Worm (Caenorhabditis elegans) whole organism, L3 larva: Measurements from ENCODE around the gene ncam-1.

Experiments used
- R02D3.7 ChIP-seq: fragments of 150-350 bp; optimal IDR thresholded peaks from 2 replicates; lab custom pipeline; 2014; ENCODE audit warnings: missing biosample characterization, missing genetic modification characterization
- aly-2 ChIP-seq: fragments of 150-350 bp; optimal IDR thresholded peaks from 2 replicates; lab custom pipeline; 2014; ENCODE audit warnings: missing biosample characterization, missing genetic modification characterization
- ama-1 ChIP-seq: fragments of 150-350 bp; optimal IDR thresholded peaks from 2 replicates; lab custom pipeline; 2018
- ceh-16 ChIP-seq: sonication (generic microtip); optimal IDR thresholded peaks from 2 replicates; lab custom pipeline; 2017; ENCODE audit warnings: missing biosample characterization, missing genetic modification characterization
- ceh-28 ChIP-seq: fragments of 150-350 bp; optimal IDR thresholded peaks from 2 replicates; lab custom pipeline; 2014; ENCODE audit warnings: missing biosample characterization, missing genetic modification reagents, missing genetic modification characterization
- ceh-82 ChIP-seq: fragments of 150-350 bp; optimal IDR thresholded peaks from 2 replicates; lab custom pipeline; 2014; ENCODE audit warnings: missing biosample characterization, missing genetic modification characterization
- ceh-9 ChIP-seq: sonication (generic microtip); optimal IDR thresholded peaks from 2 replicates; lab custom pipeline; 2018; ENCODE audit warnings: missing biosample characterization, missing genetic modification characterization
- daf-12 ChIP-seq: fragments of 150-350 bp; optimal IDR thresholded peaks from 2 replicates; lab custom pipeline; 2014; ENCODE audit warnings: missing biosample characterization, missing genetic modification reagents, missing genetic modification characterization
- egl-27 ChIP-seq: sonication (generic microtip); optimal IDR thresholded peaks from 4 replicates; lab custom pipeline; 2017; ENCODE audit warnings: missing biosample characterization, missing genetic modification reagents, missing genetic modification characterization
- elt-1 ChIP-seq: fragments of 150-350 bp; optimal IDR thresholded peaks from 2 replicates; lab custom pipeline; 2014; ENCODE audit warnings: missing biosample characterization, missing genetic modification characterization
- elt-2 ChIP-seq: sonication (generic microtip); optimal IDR thresholded peaks from 2 replicates; lab custom pipeline; 2016; ENCODE audit warnings: missing genetic modification reagents, mild to moderate bottlenecking, missing genetic modification characterization, missing compliant biosample characterization
- elt-3 ChIP-seq, 3 experiments: fragments of 150-350 bp in 1 of 3; sonication (generic microtip) in 2 of 3; optimal IDR thresholded peaks; 2 replicates in 2 of 3; 4 replicates in 1 of 3; lab custom pipeline; 2014 to 2017; ENCODE audit warnings: missing biosample characterization in 3 of 3, missing genetic modification characterization in 3 of 3
- eor-1 ChIP-seq, 2 experiments: fragments of 150-350 bp; optimal IDR thresholded peaks; 2 replicates each; lab custom pipeline; 2014 to 2018; ENCODE audit warnings: missing biosample characterization in 2 of 2, missing genetic modification characterization in 2 of 2
- fkh-10 ChIP-seq: sonication (generic microtip); optimal IDR thresholded peaks from 2 replicates; lab custom pipeline; 2017; ENCODE audit warnings: missing biosample characterization, missing genetic modification reagents, missing genetic modification characterization
- fkh-2 ChIP-seq: fragments of 150-350 bp; optimal IDR thresholded peaks from 2 replicates; lab custom pipeline; 2014; ENCODE audit warnings: missing biosample characterization, missing genetic modification reagents, missing genetic modification characterization
- hmg-11 ChIP-seq: sonication (generic microtip); optimal IDR thresholded peaks from 2 replicates; lab custom pipeline; 2016; ENCODE audit warnings: missing genetic modification characterization, missing compliant biosample characterization
- lin-15B ChIP-seq: fragments of 150-350 bp; optimal IDR thresholded peaks from 2 replicates; lab custom pipeline; 2014; ENCODE audit warnings: missing biosample characterization, missing genetic modification characterization
- lin-39 ChIP-seq: fragments of 150-350 bp; optimal IDR thresholded peaks from 2 replicates; lab custom pipeline; 2018; ENCODE audit warnings: missing biosample characterization, missing genetic modification reagents, missing genetic modification characterization
- mdl-1 ChIP-seq: fragments of 150-350 bp; optimal IDR thresholded peaks from 2 replicates; lab custom pipeline; 2014; ENCODE audit warnings: missing biosample characterization, missing genetic modification characterization
- mml-1 ChIP-seq: fragments of 150-350 bp; sonication (generic microtip); optimal IDR thresholded peaks from 3 replicates; lab custom pipeline; 2014; ENCODE audit warnings: missing biosample characterization, missing genetic modification characterization
- nfya-1 ChIP-seq: sonication (generic microtip); optimal IDR thresholded peaks from 2 replicates; lab custom pipeline; 2017; ENCODE audit warnings: missing genetic modification characterization, mild to moderate bottlenecking, missing compliant biosample characterization, antibody characterized with exemption, moderate library complexity; ENCODE audit not compliant: insufficient read depth
- nhr-11 ChIP-seq: fragments of 150-350 bp; optimal IDR thresholded peaks from 2 replicates; lab custom pipeline; 2014; ENCODE audit warnings: missing biosample characterization, missing genetic modification characterization
- nhr-12 ChIP-seq: fragments of 150-350 bp; optimal IDR thresholded peaks from 2 replicates; lab custom pipeline; 2014; ENCODE audit warnings: missing biosample characterization, missing genetic modification characterization
- nhr-23 ChIP-seq: fragments of 150-350 bp; optimal IDR thresholded peaks from 2 replicates; lab custom pipeline; 2014; ENCODE audit warnings: missing biosample characterization, missing genetic modification reagents, missing genetic modification characterization
- nhr-237 ChIP-seq: fragments of 150-350 bp; optimal IDR thresholded peaks from 2 replicates; lab custom pipeline; 2014; ENCODE audit warnings: missing biosample characterization, missing genetic modification characterization
- nhr-28 ChIP-seq: fragments of 150-350 bp; optimal IDR thresholded peaks from 2 replicates; lab custom pipeline; 2014; ENCODE audit warnings: missing biosample characterization, missing genetic modification characterization
- nhr-43 ChIP-seq: sonication (generic microtip); optimal IDR thresholded peaks from 2 replicates; lab custom pipeline; 2016; ENCODE audit warnings: mild to moderate bottlenecking, missing genetic modification characterization, missing compliant biosample characterization; ENCODE audit not compliant: poor library complexity, severe bottlenecking
- nhr-67 ChIP-seq: fragments of 150-350 bp; optimal IDR thresholded peaks from 2 replicates; lab custom pipeline; 2014; ENCODE audit warnings: missing biosample characterization, missing genetic modification characterization
- pha-4 ChIP-seq: fragments of 150-350 bp; optimal IDR thresholded peaks from 2 replicates; lab custom pipeline; 2014; ENCODE audit warnings: missing biosample characterization, missing genetic modification reagents, missing genetic modification characterization
- pqm-1 ChIP-seq: fragments of 150-350 bp; optimal IDR thresholded peaks from 2 replicates; lab custom pipeline; 2017; ENCODE audit warnings: missing biosample characterization, missing genetic modification characterization, inconsistent platforms
- skn-1 ChIP-seq: fragments of 150-350 bp; optimal IDR thresholded peaks from 2 replicates; lab custom pipeline; 2014; ENCODE audit warnings: missing biosample characterization, missing genetic modification characterization
- snpc-4 ChIP-seq: fragments of 150-350 bp; optimal IDR thresholded peaks from 2 replicates; lab custom pipeline; 2014; ENCODE audit warnings: missing biosample characterization, missing genetic modification characterization
- unc-62 ChIP-seq: fragments of 150-350 bp; sonication (generic microtip); optimal IDR thresholded peaks from 4 replicates; lab custom pipeline; 2014; ENCODE audit warnings: missing biosample characterization, missing genetic modification reagents, missing genetic modification characterization
- zag-1 ChIP-seq: fragments of 150-350 bp; optimal IDR thresholded peaks from 2 replicates; lab custom pipeline; 2014; ENCODE audit warnings: missing biosample characterization, missing genetic modification characterization
- ztf-4 ChIP-seq: fragments of 150-350 bp; optimal IDR thresholded peaks from 2 replicates; lab custom pipeline; 2014; ENCODE audit warnings: missing biosample characterization, missing genetic modification characterization

ncam-1 gene

DNA sequence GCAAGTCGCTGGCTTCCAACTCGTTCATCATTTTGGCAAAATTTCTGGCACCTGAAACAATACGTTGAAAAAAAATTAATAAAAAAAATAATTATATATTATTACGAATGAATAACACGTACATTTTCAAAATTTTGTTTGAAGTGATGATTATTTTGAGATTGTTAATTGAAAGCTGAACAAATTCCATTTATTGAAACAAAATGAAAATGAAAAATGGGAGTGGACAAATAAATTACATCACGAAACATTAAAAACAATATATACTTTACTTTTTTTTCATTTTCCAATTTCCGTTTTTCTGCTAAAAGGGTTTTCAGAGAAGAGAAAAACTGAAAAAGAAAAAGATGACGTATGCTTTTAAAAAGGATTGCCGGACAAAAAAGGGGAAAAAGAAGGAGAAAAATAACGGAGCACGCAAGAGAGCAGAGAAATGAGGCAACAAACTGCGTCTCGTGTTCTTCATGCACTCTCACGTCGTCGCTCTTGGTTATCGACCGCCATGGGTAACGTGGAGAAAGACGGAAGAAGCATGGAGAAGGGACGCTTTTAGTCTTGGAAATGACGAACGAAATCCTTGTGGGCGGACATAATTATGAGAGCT lies 29.9 kb upstream of the ncam-1 start, which contains the start of gene rund-1:
TSS of gene rund-1 (minus strand) at position 51 of the 604 bp plus-strand sequence.
- TF ChIP-seq lin-39 (peak; percentile 8), pha-4 (tag; lab: Kevin White, UChicago) (peak; percentile 13), mml-1 (tag; lab: Kevin White, UChicago) (no peak), nhr-12 (tag; lab: Kevin White, UChicago) (no peak), ceh-28 (tag; lab: Kevin White, UChicago) (peak; percentile 27), elt-2 (tag; lab: Kevin White, UChicago) (peak; percentile 11), nfya-1 (tag; lab: Kevin White, UChicago) (peak; percentile 77), fkh-10 (GFP tag; lab: Kevin White, UChicago) (peak; percentile 90), snpc-4 (tag; lab: Kevin White, UChicago) (peak; percentile 65), egl-27 (no peak), nhr-11 (tag; lab: Kevin White, UChicago) (peak; percentile 41), hmg-11 (tag; lab: Kevin White, UChicago) (peak; percentile 50)

DNA sequence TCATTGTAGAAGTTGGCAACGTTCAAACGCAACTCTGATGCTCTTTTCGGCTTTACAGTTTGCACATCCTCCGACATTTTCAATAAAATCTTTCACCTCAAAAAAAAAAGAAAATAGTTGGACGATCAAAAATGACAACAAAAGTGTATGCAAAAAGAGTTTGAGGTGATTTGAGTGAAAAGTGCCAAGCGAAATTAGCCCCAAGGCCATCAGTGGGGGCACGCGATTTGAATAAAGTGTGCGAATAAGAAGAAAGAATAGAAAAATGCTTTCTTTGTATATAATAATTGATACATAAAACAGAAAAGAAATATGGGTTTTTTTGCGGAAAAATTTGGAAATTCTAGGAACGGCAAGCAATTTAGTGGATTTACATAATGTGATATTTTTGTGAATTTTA lies 25.6 kb upstream of the ncam-1 start, which contains the start of gene T19D7.5:
TSS of gene T19D7.5 (minus strand) at position 101 of the 400 bp plus-strand sequence.
- TF ChIP-seq nhr-28 (tag; lab: Kevin White, UChicago) (no peak), nhr-11 (tag; lab: Kevin White, UChicago) (no peak), mdl-1 (tag; lab: Kevin White, UChicago) (no peak), elt-3 (tag; optimal IDR thresholded peaks at IDR 0.05; lab: Kevin White, UChicago) (no peak), ceh-9 (tag; lab: Kevin White, UChicago) (no peak), skn-1 (tag; lab: Kevin White, UChicago) (no peak), R02D3.7 (tag; lab: Kevin White, UChicago) (no peak), daf-12 (no peak), fkh-2 (no peak), nhr-23 (no peak), zag-1 (tag; lab: Kevin White, UChicago) (no peak)

DNA sequence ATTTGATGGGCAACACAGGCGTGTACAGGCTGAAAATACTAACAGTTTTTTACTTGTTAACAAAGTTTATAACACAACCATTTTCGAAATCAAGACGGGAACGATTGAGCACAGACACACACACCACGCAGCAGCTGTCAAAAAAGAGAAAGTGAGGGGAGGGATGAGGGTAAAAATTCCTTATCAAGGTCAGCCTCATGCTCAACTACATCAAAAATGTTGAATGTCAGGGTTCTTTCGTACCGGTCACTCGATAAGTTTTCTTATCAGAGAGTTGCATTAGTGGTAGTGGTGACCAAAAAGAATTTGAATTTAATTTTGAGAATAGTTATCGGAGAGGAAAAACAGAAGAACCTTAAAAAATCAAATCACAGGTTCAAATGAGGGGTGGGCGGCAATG lies 21.1 kb upstream of the ncam-1 start, which contains the start of gene T19D7.6:
TSS of gene T19D7.6 (minus strand) at position 198 of the 400 bp plus-strand sequence.
- no peak for TF ChIP-seq nhr-43
- peak; percentile 72 for TF ChIP-seq elt-2 (tag; lab: Kevin White, UChicago)
- TF ChIP-seq ama-1 (lab: Kevin White, UChicago) = no peak
- peak; percentile 37 for TF ChIP-seq pqm-1 (tag; lab: Kevin White, UChicago)
- no peak for TF ChIP-seq nhr-67 (tag; lab: Kevin White, UChicago)
- TF ChIP-seq nhr-12 (tag; lab: Kevin White, UChicago) = no peak
- no peak for TF ChIP-seq ceh-16 (tag; lab: Kevin White, UChicago)

DNA sequence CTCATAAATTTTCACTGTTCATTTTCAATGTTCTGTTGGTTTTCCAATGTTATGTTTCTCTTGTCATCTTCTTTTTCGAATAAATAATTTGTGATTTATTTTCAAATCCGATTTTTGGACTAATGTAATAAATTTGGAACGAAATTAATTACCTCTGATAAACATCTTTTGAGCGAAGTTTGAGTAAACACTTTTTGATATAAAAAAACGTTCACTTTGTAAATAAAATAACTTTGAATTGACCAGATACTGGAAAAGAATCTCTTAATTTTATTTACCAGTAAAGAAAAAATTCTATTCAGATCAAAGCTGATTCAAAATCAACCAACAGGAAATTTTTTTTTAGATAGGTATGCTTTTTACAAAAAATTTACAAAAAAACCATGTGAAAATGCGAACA lies 19.9 kb upstream of the ncam-1 start, which contains the start of gene lgc-32:
TSS of gene lgc-32 (plus strand) at position 301 of the 400 bp plus-strand sequence.
- TF ChIP-seq ceh-82 (tag; lab: Kevin White, UChicago) (no peak), elt-1 (tag; lab: Kevin White, UChicago) (no peak)

DNA sequence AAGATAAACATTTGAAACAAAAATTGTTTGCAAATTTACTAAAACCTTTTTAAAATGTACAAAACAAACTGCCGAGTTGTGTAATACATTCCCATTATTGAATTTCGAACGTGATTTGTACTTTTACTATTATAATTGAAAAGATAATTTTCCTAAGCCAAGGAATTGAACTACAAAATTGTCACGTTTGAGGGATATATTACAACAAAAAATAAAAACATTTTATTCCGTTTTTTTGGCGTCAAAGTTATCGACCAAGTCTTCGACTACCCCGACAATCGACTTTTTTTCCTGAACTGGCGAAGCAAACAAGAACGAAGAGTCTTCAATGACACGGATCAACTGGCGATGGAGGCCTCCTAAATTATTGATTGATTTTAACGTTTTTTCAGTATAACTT lies 10.8 kb upstream of the ncam-1 start, which contains the start of gene T19D7.7:
TSS of gene T19D7.7 (minus strand) at position 101 of the 400 bp plus-strand sequence.
- TF ChIP-seq hmg-11 (tag; lab: Kevin White, UChicago) = no peak
- TF ChIP-seq ztf-4 = no peak
- TF ChIP-seq daf-12 = no peak
- no peak for TF ChIP-seq unc-62 (GFP tag; lab: Kevin White, UChicago)
- no peak for TF ChIP-seq lin-15B (tag; lab: Kevin White, UChicago)
- TF ChIP-seq snpc-4 (tag; lab: Kevin White, UChicago) = no peak
- no peak for TF ChIP-seq nhr-43
- TF ChIP-seq, all 47 proteins: peak for 0

DNA sequence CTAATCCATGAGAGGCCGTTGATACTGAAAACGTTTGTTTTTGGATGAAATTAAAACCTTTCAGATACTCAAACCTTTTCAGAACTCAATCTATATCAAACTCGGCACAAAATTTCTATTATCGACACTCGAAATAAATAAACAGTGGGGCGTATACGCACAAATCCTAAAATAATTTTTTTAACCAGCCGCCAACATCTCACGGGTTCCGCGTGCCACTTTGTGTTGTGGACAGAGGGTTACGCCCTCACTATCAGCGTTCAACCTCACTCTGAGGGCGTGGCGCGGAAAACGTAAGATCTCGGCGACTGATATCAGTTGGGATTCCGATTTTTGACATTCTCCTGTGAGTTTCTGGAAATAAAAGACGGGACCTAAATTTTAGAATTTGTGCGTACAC lies 10.3 kb upstream of the ncam-1 start:
- no peak for TF ChIP-seq nhr-237 (tag; lab: Kevin White, UChicago)
- TF ChIP-seq unc-62 (GFP tag; lab: Kevin White, UChicago) = no peak
- TF ChIP-seq ztf-4 = no peak
- TF ChIP-seq pqm-1 (tag; lab: Kevin White, UChicago) = no peak
- TF ChIP-seq nhr-67 (tag; lab: Kevin White, UChicago) = no peak
- no peak for TF ChIP-seq eor-1 (tag; optimal IDR thresholded peaks at IDR 0.05; lab: Kevin White, UChicago)
- TF ChIP-seq elt-1 (tag; lab: Kevin White, UChicago) = no peak
- no peak for TF ChIP-seq aly-2 (tag; lab: Kevin White, UChicago)
- TF ChIP-seq fkh-2 = no peak
- no peak for TF ChIP-seq nhr-12 (tag; lab: Kevin White, UChicago)
